Worm (Caenorhabditis elegans) whole organism, L4 larva: ENCODE results near the gene W08E12.6.

Experiments used
- D1046.2 ChIP-seq: fragments of 200-800 bp; sonication (Bioruptor generic); IDR thresholded peaks from 2 replicates; pipeline ENCODE4 v1.3.6; 2022; ENCODE audit warnings: missing genetic modification characterization, missing compliant biosample characterization
- R02D3.7 ChIP-seq: fragments of 150-350 bp; sonication (generic microtip); optimal IDR thresholded peaks from 3 replicates; lab custom pipeline; 2014; ENCODE audit warnings: missing biosample characterization, missing genetic modification characterization
- T26A8.4 ChIP-seq: fragments of 200-800 bp; sonication (Bioruptor generic); IDR thresholded peaks from 2 replicates; pipeline ENCODE4 v1.3.6; 2022; ENCODE audit warnings: missing genetic modification characterization, missing compliant biosample characterization
- Y48G9A.11 ChIP-seq: fragments of 200-800 bp; sonication (Bioruptor generic); IDR thresholded peaks from 2 replicates; pipeline ENCODE4 v1.3.6; 2022; ENCODE audit warnings: missing genetic modification reagents, missing genetic modification characterization, missing compliant biosample characterization
- Y75B8A.6 ChIP-seq: fragments of 200-800 bp; sonication (Bioruptor generic); IDR thresholded peaks from 2 replicates; pipeline ENCODE4 v1.3.6; 2022; ENCODE audit warnings: missing genetic modification reagents, missing genetic modification characterization, missing compliant biosample characterization
- ZK337.2 ChIP-seq: fragments of 200-800 bp; sonication (Bioruptor generic); IDR thresholded peaks from 2 replicates; pipeline ENCODE4 v1.3.6; 2022; ENCODE audit warnings: missing genetic modification reagents, missing genetic modification characterization, missing compliant biosample characterization
- ZK546.5 ChIP-seq, 2 experiments: sonication (generic microtip); optimal IDR thresholded peaks; 2 replicates each; lab custom pipeline; 2017; ENCODE audit warnings: missing biosample characterization in 2 of 2, missing genetic modification characterization in 2 of 2
- aha-1 ChIP-seq: fragments of 150-350 bp; peaks from one replicate; lab custom pipeline; 2014; ENCODE audit warnings: missing biosample characterization, missing genetic modification characterization
- aly-2 ChIP-seq: sonication (generic microtip); optimal IDR thresholded peaks from 2 replicates; lab custom pipeline; 2018; ENCODE audit warnings: missing biosample characterization, missing genetic modification characterization
- ceh-20 ChIP-seq: fragments of 200-800 bp; sonication (Bioruptor generic); IDR thresholded peaks from 2 replicates; pipeline ENCODE4 v1.3.6; 2022; ENCODE audit warnings: missing genetic modification reagents, missing genetic modification characterization, missing compliant biosample characterization
- ceh-28 ChIP-seq: fragments of 150-350 bp; optimal IDR thresholded peaks from 2 replicates; lab custom pipeline; 2014; ENCODE audit warnings: missing biosample characterization, missing genetic modification reagents, missing genetic modification characterization
- ceh-32 ChIP-seq: sonication (generic microtip); optimal IDR thresholded peaks from 2 replicates; lab custom pipeline; 2016; ENCODE audit warnings: mild to moderate bottlenecking, missing genetic modification characterization, missing compliant biosample characterization; ENCODE audit not compliant: poor library complexity
- ctbp-1 ChIP-seq: fragments of 200-800 bp; sonication (Bioruptor generic); IDR thresholded peaks from 2 replicates; pipeline ENCODE4 v1.3.6; 2022; ENCODE audit warnings: missing genetic modification reagents, missing genetic modification characterization, missing compliant biosample characterization
- dmd-6 ChIP-seq: fragments of 200-800 bp; sonication (Bioruptor generic); IDR thresholded peaks from 2 replicates; pipeline ENCODE4 v1.3.6; 2022; ENCODE audit warnings: missing genetic modification reagents, missing genetic modification characterization, missing compliant biosample characterization
- dve-1 ChIP-seq: sonication (generic microtip); optimal IDR thresholded peaks from 2 replicates; lab custom pipeline; 2017; ENCODE audit warnings: antibody characterized with exemption, mild to moderate bottlenecking, missing genetic modification characterization, missing compliant biosample characterization; ENCODE audit not compliant: insufficient read depth
- egl-43 ChIP-seq: fragments of 200-800 bp; sonication (Bioruptor generic); IDR thresholded peaks from 2 replicates; pipeline ENCODE4 v1.3.6; 2022; ENCODE audit warnings: missing genetic modification reagents, missing genetic modification characterization, missing compliant biosample characterization
- fos-1 ChIP-seq: fragments of 150-350 bp; optimal IDR thresholded peaks from 2 replicates; lab custom pipeline; 2014; ENCODE audit warnings: missing biosample characterization, missing genetic modification characterization
- gei-8 ChIP-seq: fragments of 200-800 bp; sonication (Bioruptor generic); optimal IDR thresholded peaks from 2 replicates; lab custom pipeline; 2018; ENCODE audit warnings: mild to moderate bottlenecking, missing genetic modification characterization, missing compliant biosample characterization
- hlh-11 ChIP-seq: fragments of 200-800 bp; sonication (Bioruptor generic); optimal IDR thresholded peaks from 2 replicates; lab custom pipeline; 2018; ENCODE audit warnings: mild to moderate bottlenecking, missing genetic modification characterization, missing compliant biosample characterization
- hmg-1.1 ChIP-seq: fragments of 200-800 bp; sonication (Bioruptor generic); IDR thresholded peaks from 2 replicates; pipeline ENCODE4 v1.3.6; 2022; ENCODE audit warnings: missing genetic modification reagents, missing genetic modification characterization, missing compliant biosample characterization
- jun-1 ChIP-seq: fragments of 150-350 bp; optimal IDR thresholded peaks from 2 replicates; lab custom pipeline; 2014; ENCODE audit warnings: missing biosample characterization, missing genetic modification reagents, missing genetic modification characterization
- lin-13 ChIP-seq: fragments of 150-350 bp; optimal IDR thresholded peaks from 2 replicates; lab custom pipeline; 2014; ENCODE audit warnings: missing biosample characterization, missing genetic modification reagents, missing genetic modification characterization
- lin-29 ChIP-seq: fragments of 200-800 bp; sonication (Bioruptor generic); IDR thresholded peaks from 2 replicates; pipeline ENCODE4 v1.3.6; 2022; ENCODE audit warnings: missing genetic modification reagents, missing genetic modification characterization, missing compliant biosample characterization
- lin-38 ChIP-seq: fragments of 200-800 bp; sonication (Bioruptor generic); IDR thresholded peaks from 2 replicates; pipeline ENCODE4 v1.3.6; 2022; ENCODE audit warnings: missing genetic modification reagents, missing genetic modification characterization, missing compliant biosample characterization
- lin-39 ChIP-seq: fragments of 150-350 bp; optimal IDR thresholded peaks from 2 replicates; lab custom pipeline; 2014; ENCODE audit warnings: missing biosample characterization, missing genetic modification reagents, missing genetic modification characterization
- lsy-2 ChIP-seq, 2 experiments: fragments of 150-350 bp in 1 of 2; sonication (generic microtip) in 1 of 2; optimal IDR thresholded peaks; 2 replicates each; lab custom pipeline; 2014 to 2017; ENCODE audit warnings: missing biosample characterization in 2 of 2, missing genetic modification characterization in 2 of 2
- mdl-1 ChIP-seq, 2 experiments: fragments of 150-350 bp in 1 of 2; sonication (generic microtip) in 1 of 2; optimal IDR thresholded peaks; 2 replicates each; lab custom pipeline; 2014 to 2017; ENCODE audit warnings: missing biosample characterization in 2 of 2, missing genetic modification characterization in 2 of 2
- mdt-29 ChIP-seq: fragments of 200-800 bp; sonication (Bioruptor generic); IDR thresholded peaks from 2 replicates; pipeline ENCODE4 v1.3.6; 2022; ENCODE audit warnings: missing genetic modification reagents, missing genetic modification characterization, missing compliant biosample characterization
- nhr-10 ChIP-seq: fragments of 150-350 bp; optimal IDR thresholded peaks from 2 replicates; lab custom pipeline; 2014; ENCODE audit warnings: missing biosample characterization, missing genetic modification characterization
- nhr-102 ChIP-seq: sonication (generic microtip); optimal IDR thresholded peaks from 2 replicates; lab custom pipeline; 2016; ENCODE audit warnings: mild to moderate bottlenecking, missing genetic modification characterization, moderate library complexity, missing compliant biosample characterization
- nhr-11 ChIP-seq: fragments of 150-350 bp; optimal IDR thresholded peaks from 2 replicates; lab custom pipeline; 2014; ENCODE audit warnings: missing biosample characterization, missing genetic modification characterization
- nhr-237 ChIP-seq: sonication (generic microtip); optimal IDR thresholded peaks from 2 replicates; lab custom pipeline; 2017; ENCODE audit warnings: missing biosample characterization, missing genetic modification characterization
- nhr-41 ChIP-seq: fragments of 200-800 bp; sonication (Bioruptor generic); IDR thresholded peaks from 2 replicates; pipeline ENCODE4 v1.3.6; 2022; ENCODE audit warnings: missing genetic modification reagents, missing genetic modification characterization, missing compliant biosample characterization
- nhr-48 ChIP-seq: sonication (generic microtip); optimal IDR thresholded peaks from 2 replicates; lab custom pipeline; 2016; ENCODE audit warnings: mild to moderate bottlenecking, missing genetic modification characterization, missing compliant biosample characterization
- nhr-77 ChIP-seq: fragments of 150-350 bp; optimal IDR thresholded peaks from 2 replicates; lab custom pipeline; 2014; ENCODE audit warnings: missing biosample characterization, missing genetic modification characterization
- pha-4 ChIP-seq, 2 experiments: fragments of 150-350 bp in 1 of 2; fragments of 200-800 bp in 1 of 2; sonication (Bioruptor generic) in 1 of 2; IDR thresholded peaks in 1 of 2; optimal IDR thresholded peaks in 1 of 2; 2 replicates each; pipeline versions ENCODE4 v1.3.6 to Lab custom; 2014 to 2022; ENCODE audit warnings: missing genetic modification characterization in 2 of 2, missing genetic modification reagents in 2 of 2, missing biosample characterization in 1 of 2, missing compliant biosample characterization in 1 of 2
- pqm-1 ChIP-seq: sonication (generic microtip); optimal IDR thresholded peaks from 2 replicates; lab custom pipeline; 2017; ENCODE audit warnings: missing biosample characterization, missing genetic modification characterization
- rbr-2 ChIP-seq: sonication (generic microtip); optimal IDR thresholded peaks from 2 replicates; lab custom pipeline; 2016; ENCODE audit warnings: missing genotype, missing genetic modification characterization, missing compliant biosample characterization
- sdz-12 ChIP-seq: fragments of 200-800 bp; sonication (Bioruptor generic); optimal IDR thresholded peaks from 2 replicates; lab custom pipeline; 2018; ENCODE audit warnings: mild to moderate bottlenecking, missing genetic modification characterization, missing compliant biosample characterization
- set-16 ChIP-seq: fragments of 200-800 bp; sonication (Bioruptor generic); IDR thresholded peaks from 2 replicates; pipeline ENCODE4 v1.3.6; 2022; ENCODE audit warnings: missing genetic modification reagents, missing genetic modification characterization, missing compliant biosample characterization
- snpc-1.2 ChIP-seq: fragments of 200-800 bp; sonication (Bioruptor generic); IDR thresholded peaks from 2 replicates; pipeline ENCODE4 v1.3.6; 2022; ENCODE audit warnings: missing genetic modification reagents, missing genetic modification characterization, missing compliant biosample characterization
- snpc-4 ChIP-seq: fragments of 150-350 bp; optimal IDR thresholded peaks from 2 replicates; lab custom pipeline; 2014; ENCODE audit warnings: missing biosample characterization, missing genetic modification characterization
- spr-1 ChIP-seq: sonication (generic microtip); optimal IDR thresholded peaks from 2 replicates; lab custom pipeline; 2016; ENCODE audit warnings: mild to moderate bottlenecking, missing genetic modification characterization, missing compliant biosample characterization
- tra-1 ChIP-seq: fragments of 200-800 bp; sonication (Bioruptor generic); IDR thresholded peaks from 2 replicates; pipeline ENCODE4 v1.3.6; 2022; ENCODE audit warnings: missing genetic modification reagents, missing genetic modification characterization, missing compliant biosample characterization
- vab-7 ChIP-seq: fragments of 200-800 bp; sonication (Bioruptor generic); IDR thresholded peaks from 2 replicates; pipeline ENCODE4 v1.3.6; 2022; ENCODE audit warnings: missing genetic modification reagents, missing genetic modification characterization, missing compliant biosample characterization
- zag-1 ChIP-seq: fragments of 150-350 bp; optimal IDR thresholded peaks from 2 replicates; lab custom pipeline; 2014; ENCODE audit warnings: missing biosample characterization, missing genetic modification characterization
- zfp-2 ChIP-seq: sonication (generic microtip); optimal IDR thresholded peaks from 2 replicates; lab custom pipeline; 2016; ENCODE audit warnings: mild to moderate bottlenecking, missing genetic modification characterization, missing compliant biosample characterization
- zfp-3 ChIP-seq: fragments of 200-800 bp; sonication (Bioruptor generic); conservative IDR thresholded peaks from 2 replicates; pipeline ENCODE4 v1.3.6; 2022; ENCODE audit warnings: missing genetic modification reagents, missing genetic modification characterization, missing compliant biosample characterization
- zip-11 ChIP-seq: fragments of 200-800 bp; sonication (Bioruptor generic); IDR thresholded peaks from 2 replicates; pipeline ENCODE4 v1.3.6; 2022; ENCODE audit warnings: missing genetic modification characterization, missing compliant biosample characterization
- ztf-7 ChIP-seq: fragments of 150-350 bp; optimal IDR thresholded peaks from 2 replicates; lab custom pipeline; 2014; ENCODE audit warnings: missing biosample characterization, missing genetic modification characterization

W08E12.6 gene

ce11 chrIV:3294553-3295185 is 3.7 kb upstream of the W08E12.6 start, which contains the start of gene W08E12.7 (continued):
- peak; percentile 84 for TF ChIP-seq dmd-6 (GFP tag; lab: Robert Waterston, UW)
- TF ChIP-seq zfp-3, result peak; percentile 87
- TF ChIP-seq dve-1 (tag; lab: Kevin White, UChicago), result peak; percentile 99
- TF ChIP-seq nhr-41, result no peak
- peak; percentile 53 for TF ChIP-seq R02D3.7 (tag; lab: Kevin White, UChicago)
- peak; percentile 64; the same call in 1 of the 2 replicates for TF ChIP-seq tra-1
- no peak for TF ChIP-seq lin-39 (tag; lab: Kevin White, UChicago)
- TF ChIP-seq nhr-48, result peak; percentile 58
- no peak for TF ChIP-seq fos-1 (tag; lab: Kevin White, UChicago)
- peak; percentile 97 for TF ChIP-seq lin-13 (GFP tag; lab: Kevin White, UChicago)
- TF ChIP-seq zfp-2, result peak; percentile 77
- no peak for TF ChIP-seq ZK337.2 (GFP tag; lab: Robert Waterston, UW)
- TF ChIP-seq zag-1 (tag; lab: Kevin White, UChicago), result no peak
- peak; percentile 98 for TF ChIP-seq nhr-77 (tag; lab: Kevin White, UChicago)
- TF ChIP-seq egl-43, result no peak
- TF ChIP-seq snpc-1.2 (GFP tag; lab: Robert Waterston, UW), result 0 out of 2 replicates have a peak, but pooled peaks have one; percentile 36
- TF ChIP-seq ZK546.5 (tag; optimal IDR thresholded peaks at IDR 0.05; lab: Kevin White, UChicago), result peak in 1 of 2 experiments; percentile 53
- TF ChIP-seq pqm-1 (tag; lab: Kevin White, UChicago), result peak; percentile 82
- no peak for TF ChIP-seq zip-11 (GFP tag; lab: Robert Waterston, UW)
- TF ChIP-seq Y48G9A.11 (GFP tag; lab: Robert Waterston, UW), result peak; percentile 61; the same call in 1 of the 2 replicates
- no peak for TF ChIP-seq nhr-102 (tag; lab: Kevin White, UChicago)
- TF ChIP-seq Y75B8A.6, result no peak
- TF ChIP-seq lin-29, result peak; percentile 71; the same call in 1 of the 2 replicates
- TF ChIP-seq nhr-10 (tag; lab: Kevin White, UChicago), result no peak
- TF ChIP-seq sdz-12 (GFP tag; lab: Kevin White, UChicago), result no peak
- TF ChIP-seq jun-1 (tag; lab: Kevin White, UChicago), result peak; percentile 66
- TF ChIP-seq hmg-1.1 (GFP tag; lab: Robert Waterston, UW), result peak; percentile 87
- TF ChIP-seq lsy-2 (tag; optimal IDR thresholded peaks at IDR 0.05; lab: Kevin White, UChicago), result peak; percentile 90 to 97
- peak; percentile 87 for TF ChIP-seq hlh-11 (tag; lab: Kevin White, UChicago)
- TF ChIP-seq aha-1, result peak; percentile 99
- peak; percentile 85 for TF ChIP-seq vab-7 (GFP tag; lab: Robert Waterston, UW)
- no peak for TF ChIP-seq ceh-32 (tag; lab: Kevin White, UChicago)
- no peak for TF ChIP-seq T26A8.4 (GFP tag; lab: Robert Waterston, UW)
- TF ChIP-seq set-16 (GFP tag; lab: Robert Waterston, UW), result no peak
- TF ChIP-seq D1046.2 (GFP tag; lab: Robert Waterston, UW), result peak; percentile 80; the same call in 1 of the 2 replicates
- peak; percentile 14 for TF ChIP-seq nhr-237 (tag; lab: Kevin White, UChicago)
- peak; percentile 9 for TF ChIP-seq snpc-4 (tag; lab: Kevin White, UChicago)
- peak; percentile 69; the same call in 1 of the 2 replicates for TF ChIP-seq ceh-20 (GFP tag; lab: Robert Waterston, UW)
- TF ChIP-seq mdl-1 (tag; optimal IDR thresholded peaks at IDR 0.05; lab: Kevin White, UChicago), result peak; percentile 58 to 94
- no peak for TF ChIP-seq gei-8 (GFP tag; lab: Kevin White, UChicago)
- peak; percentile 57; the same call in 1 of the 2 replicates for TF ChIP-seq ctbp-1
- no peak for TF ChIP-seq pha-4 (GFP tag; IDR thresholded peaks at IDR 0.05; lab: Robert Waterston, UW)
- peak; percentile 99 for TF ChIP-seq pha-4 (tag; optimal IDR thresholded peaks at IDR 0.05; lab: Kevin White, UChicago)
- TF ChIP-seq nhr-11 (tag; lab: Kevin White, UChicago), result peak; percentile 95
- peak; percentile 100 for TF ChIP-seq lin-38 (GFP tag; lab: Robert Waterston, UW)
- peak; percentile 49; the same call in 1 of the 2 replicates for TF ChIP-seq mdt-29 (GFP tag; lab: Robert Waterston, UW)
- no peak for TF ChIP-seq aly-2 (tag; lab: Kevin White, UChicago)
- TF ChIP-seq ztf-7 (tag; lab: Kevin White, UChicago), result peak; percentile 50
- TF ChIP-seq rbr-2 (tag; lab: Kevin White, UChicago), result peak; percentile 91
- peak; percentile 32 for TF ChIP-seq ceh-28 (tag; lab: Kevin White, UChicago)
- TF ChIP-seq spr-1, result peak; percentile 68
